Fruit fly (Drosophila melanogaster) Kc167 (cell line): ENCODE results near the gene CG17325.

Source experiments
- Myc ChIP-seq: fragments of >200 bp; optimal IDR thresholded peaks from 2 replicates; lab custom pipeline; 2017; ENCODE audit warnings: missing external identifiers
- insv ChIP-seq: fragments of >200 bp; optimal IDR thresholded peaks from 3 replicates; lab custom pipeline; 2018; ENCODE audit warnings: missing external identifiers

dm6 chr2L:18860920-18861319 is 48.5 kb downstream of the CG17325 start:
- TF ChIP-seq Myc (no peak), insv (lab: Kevin White, UChicago) (no peak)
